Fruit fly (Drosophila melanogaster) whole organism, embryonic: ENCODE measurements around the gene sphe.

ENCODE experiments used
- CG10267 ChIP-seq: fragments of 200-800 bp; sonication (Bioruptor generic); optimal IDR thresholded peaks from 2 replicates; lab custom pipeline; 2018; ENCODE audit warnings: missing biosample characterization, mild to moderate bottlenecking, missing genetic modification characterization, moderate library complexity
- CG11093 ChIP-seq: fragments of 200-800 bp; sonication (Bioruptor generic); IDR thresholded peaks from 3 replicates; pipeline ENCODE4 v1.3.6; 2022; ENCODE audit warnings: missing biosample characterization, missing genetic modification characterization
- CG11456 ChIP-seq: fragments of 200-800 bp; sonication (Bioruptor generic); IDR thresholded peaks from 3 replicates; pipeline ENCODE4 v1.3.6; 2022; ENCODE audit warnings: missing biosample characterization, missing genetic modification characterization
- CG12391 ChIP-seq: fragments of 200-800 bp; sonication (Bioruptor generic); optimal IDR thresholded peaks from 3 replicates; lab custom pipeline; 2018; ENCODE audit warnings: missing biosample characterization, mild to moderate bottlenecking, missing genetic modification characterization, moderate library complexity
- CG13624 ChIP-seq: fragments of 200-800 bp; sonication (Bioruptor generic); optimal IDR thresholded peaks from 2 replicates; lab custom pipeline; 2016; ENCODE audit warnings: missing biosample characterization, missing genetic modification characterization
- CG14667 ChIP-seq: fragments of 200-800 bp; sonication (Bioruptor generic); IDR thresholded peaks from 2 replicates; pipeline ENCODE4 v1.3.6; 2022; ENCODE audit warnings: missing biosample characterization, missing genetic modification characterization
- CG15269 ChIP-seq: fragments of 200-800 bp; sonication (Bioruptor generic); optimal IDR thresholded peaks from 2 replicates; lab custom pipeline; 2018; ENCODE audit warnings: missing biosample characterization, mild to moderate bottlenecking, missing genetic modification characterization, moderate library complexity
- CG17568 ChIP-seq: fragments of 200-800 bp; sonication (Bioruptor generic); optimal IDR thresholded peaks from 2 replicates; lab custom pipeline; 2018; ENCODE audit warnings: missing biosample characterization, mild to moderate bottlenecking, missing genetic modification characterization, moderate library complexity
- CG18011 ChIP-seq: fragments of 200-800 bp; sonication (Bioruptor generic); optimal IDR thresholded peaks from 2 replicates; lab custom pipeline; 2017; ENCODE audit warnings: missing biosample characterization, missing genetic modification characterization, mild to moderate bottlenecking, moderate library complexity, missing genotype
- CG2202 ChIP-seq: fragments of 200-800 bp; sonication (Bioruptor generic); optimal IDR thresholded peaks from 2 replicates; lab custom pipeline; 2018; ENCODE audit warnings: missing biosample characterization, mild to moderate bottlenecking, missing genetic modification characterization
- CG30431 ChIP-seq: fragments of 200-800 bp; sonication (Bioruptor generic); optimal IDR thresholded peaks from 2 replicates; lab custom pipeline; 2017; ENCODE audit warnings: missing biosample characterization, missing genetic modification characterization
- CG31224 ChIP-seq: fragments of 200-800 bp; sonication (Bioruptor generic); IDR thresholded peaks from 2 replicates; pipeline ENCODE4 v1.3.6; 2022; ENCODE audit warnings: missing biosample characterization, missing genetic modification characterization
- CG31365 ChIP-seq: fragments of 200-800 bp; sonication (Bioruptor generic); optimal IDR thresholded peaks from 2 replicates; lab custom pipeline; 2018; ENCODE audit warnings: missing biosample characterization, mild to moderate bottlenecking, missing genetic modification characterization
- CG33213 ChIP-seq: fragments of 200-800 bp; sonication (Bioruptor generic); optimal IDR thresholded peaks from 3 replicates; lab custom pipeline; 2016; ENCODE audit warnings: missing biosample characterization, missing genetic modification characterization
- CG6175 ChIP-seq: fragments of 200-800 bp; sonication (Bioruptor generic); IDR thresholded peaks from 3 replicates; pipeline ENCODE4 v1.3.6; 2022; ENCODE audit warnings: missing biosample characterization, missing genetic modification characterization
- CG6272 ChIP-seq: fragments of 200-800 bp; sonication (Bioruptor generic); IDR thresholded peaks from 2 replicates; pipeline ENCODE4 v1.3.6; 2022; ENCODE audit warnings: missing biosample characterization, missing genetic modification characterization
- CG6683 ChIP-seq: fragments of 200-800 bp; sonication (Bioruptor generic); optimal IDR thresholded peaks from 2 replicates; lab custom pipeline; 2017; ENCODE audit warnings: missing biosample characterization, mild to moderate bottlenecking, missing genetic modification characterization, missing genetic modification reagents
- CG8478 ChIP-seq: fragments of >200 bp; optimal IDR thresholded peaks from 2 replicates; lab custom pipeline; 2018
- CG9215 ChIP-seq: fragments of 200-800 bp; sonication (Bioruptor generic); IDR thresholded peaks from 2 replicates; pipeline ENCODE4 v1.3.6; 2022; ENCODE audit warnings: missing biosample characterization, missing genetic modification characterization
- CG9727 ChIP-seq: fragments of 200-800 bp; sonication (Bioruptor generic); optimal IDR thresholded peaks from 3 replicates; lab custom pipeline; 2017; ENCODE audit warnings: missing biosample characterization, mild to moderate bottlenecking, missing genetic modification characterization
- CHES-1-like ChIP-seq: fragments of 200-800 bp; sonication (Bioruptor generic); optimal IDR thresholded peaks from 2 replicates; lab custom pipeline; 2016; ENCODE audit warnings: missing biosample characterization, missing genetic modification characterization
- CoRest ChIP-seq: fragments of 200-800 bp; sonication (Bioruptor generic); optimal IDR thresholded peaks from 3 replicates; lab custom pipeline; 2018; ENCODE audit warnings: missing biosample characterization, mild to moderate bottlenecking, missing genetic modification characterization, moderate library complexity
- Dbx ChIP-seq: fragments of 200-800 bp; sonication (Bioruptor generic); IDR thresholded peaks from 3 replicates; pipeline ENCODE4 v1.3.6; 2022; ENCODE audit warnings: missing biosample characterization, missing genetic modification characterization
- Hmr ChIP-seq: fragments of 200-800 bp; sonication (Bioruptor generic); optimal IDR thresholded peaks from 3 replicates; lab custom pipeline; 2017; ENCODE audit warnings: mild to moderate bottlenecking, missing biosample characterization, missing genetic modification reagents, missing genetic modification characterization
- Max ChIP-seq: fragments of 200-800 bp; sonication (Bioruptor generic); optimal IDR thresholded peaks from 2 replicates; lab custom pipeline; 2016; ENCODE audit warnings: missing biosample characterization, mild to moderate bottlenecking, missing genetic modification characterization
- NC2α ChIP-seq: fragments of 200-800 bp; sonication (Bioruptor generic); optimal IDR thresholded peaks from 2 replicates; lab custom pipeline; 2016; ENCODE audit warnings: missing biosample characterization, missing genetic modification characterization
- NFAT ChIP-seq: fragments of 200-800 bp; sonication (Bioruptor generic); IDR thresholded peaks from 2 replicates; pipeline ENCODE4 v1.3.6; 2022; ENCODE audit warnings: missing biosample characterization, missing genetic modification characterization
- Nf-YB ChIP-seq: fragments of 200-800 bp; sonication (Bioruptor generic); optimal IDR thresholded peaks from 3 replicates; lab custom pipeline; 2019; ENCODE audit warnings: missing biosample characterization, mild to moderate bottlenecking, missing genetic modification characterization, moderate library complexity
- Oaz ChIP-seq: fragments of 200-800 bp; sonication (Bioruptor generic); IDR thresholded peaks from 2 replicates; pipeline ENCODE4 v1.3.6; 2022; ENCODE audit warnings: missing biosample characterization, missing genetic modification characterization
- Stat92E ChIP-seq, 3 experiments: fragments of >200 bp in 2 of 3; fragments of 200-800 bp in 1 of 3; sonication (Bioruptor generic) in 1 of 3; optimal IDR thresholded peaks; 2 replicates each; lab custom pipeline; 2017 to 2019; ENCODE audit warnings: missing biosample characterization in 3 of 3, missing genetic modification characterization in 3 of 3, mild to moderate bottlenecking in 1 of 3, moderate library complexity in 1 of 3
- ac ChIP-seq: fragments of 200-800 bp; sonication (Bioruptor generic); optimal IDR thresholded peaks from 3 replicates; lab custom pipeline; 2017; ENCODE audit warnings: missing biosample characterization, mild to moderate bottlenecking, missing genetic modification characterization
- bbx ChIP-seq: fragments of 200-800 bp; sonication (Bioruptor generic); IDR thresholded peaks from 2 replicates; pipeline ENCODE4 v1.3.6; 2022; ENCODE audit warnings: missing biosample characterization, missing genetic modification characterization; ENCODE audit not compliant: partially characterized antibody
- btn ChIP-seq: fragments of 200-800 bp; sonication (Bioruptor generic); optimal IDR thresholded peaks from 2 replicates; lab custom pipeline; 2016; ENCODE audit warnings: missing biosample characterization, missing genetic modification characterization
- corto ChIP-seq: fragments of 200-800 bp; sonication (Bioruptor generic); optimal IDR thresholded peaks from 2 replicates; lab custom pipeline; 2016; ENCODE audit warnings: missing biosample characterization, mild to moderate bottlenecking, missing genetic modification characterization, moderate library complexity
- exex ChIP-seq: fragments of 200-800 bp; sonication (Bioruptor generic); optimal IDR thresholded peaks from 4 replicates; lab custom pipeline; 2018; ENCODE audit warnings: missing biosample characterization, mild to moderate bottlenecking, missing genetic modification characterization, moderate library complexity
- fd102C ChIP-seq: fragments of 200-800 bp; sonication (Bioruptor generic); optimal IDR thresholded peaks from 2 replicates; lab custom pipeline; 2018; ENCODE audit warnings: missing biosample characterization, mild to moderate bottlenecking, missing genetic modification characterization, moderate library complexity
- gce ChIP-seq: fragments of 200-800 bp; sonication (Bioruptor generic); IDR thresholded peaks from 3 replicates; pipeline ENCODE4 v1.3.6; 2022; ENCODE audit warnings: missing biosample characterization, missing genetic modification characterization
- gcm ChIP-seq: fragments of 200-800 bp; sonication (Bioruptor generic); optimal IDR thresholded peaks from 2 replicates; lab custom pipeline; 2019; ENCODE audit warnings: missing biosample characterization, mild to moderate bottlenecking, missing genetic modification characterization, moderate library complexity
- gem ChIP-seq: fragments of 200-800 bp; sonication (Bioruptor generic); optimal IDR thresholded peaks from 2 replicates; lab custom pipeline; 2019; ENCODE audit warnings: missing biosample characterization, mild to moderate bottlenecking, missing genetic modification characterization, moderate library complexity
- her ChIP-seq: fragments of 200-800 bp; sonication (Bioruptor generic); optimal IDR thresholded peaks from 2 replicates; lab custom pipeline; 2016; ENCODE audit warnings: missing biosample characterization, missing genetic modification characterization
- hth ChIP-seq: fragments of >200 bp; optimal IDR thresholded peaks from 2 replicates; lab custom pipeline; 2017; ENCODE audit warnings: inconsistent platforms
- nau ChIP-seq: fragments of 200-800 bp; sonication (Bioruptor generic); optimal IDR thresholded peaks from 3 replicates; lab custom pipeline; 2017; ENCODE audit warnings: missing biosample characterization, mild to moderate bottlenecking, missing genetic modification characterization, missing genetic modification reagents
- nom ChIP-seq: fragments of 200-800 bp; sonication (Bioruptor generic); optimal IDR thresholded peaks from 2 replicates; lab custom pipeline; 2017; ENCODE audit warnings: missing biosample characterization, missing genetic modification characterization, mild to moderate bottlenecking, moderate library complexity, missing genetic modification reagents
- otp ChIP-seq: fragments of 200-800 bp; sonication (Bioruptor generic); IDR thresholded peaks from 3 replicates; pipeline ENCODE4, ENCODE4 v1.3.6; 2022; ENCODE audit warnings: missing biosample characterization, missing genetic modification characterization
- prd ChIP-seq, 3 experiments: fragments of >200 bp in 2 of 3; fragments of 200-800 bp in 1 of 3; sonication (Bioruptor generic) in 1 of 3; optimal IDR thresholded peaks in 2 of 3; IDR thresholded peaks in 1 of 3; 2 replicates in 2 of 3; 3 replicates in 1 of 3; pipeline versions ENCODE4 v1.3.6 to Lab custom; 2017 to 2022; ENCODE audit warnings: missing biosample characterization in 1 of 3, missing genetic modification characterization in 1 of 3
- row ChIP-seq: fragments of 200-800 bp; sonication (Bioruptor generic); IDR thresholded peaks from 3 replicates; pipeline ENCODE4 v1.3.6; 2022; ENCODE audit warnings: missing biosample characterization, missing genetic modification characterization
- sob ChIP-seq: fragments of 200-800 bp; sonication (Bioruptor generic); IDR thresholded peaks from 2 replicates; pipeline ENCODE4 v1.3.6; 2022; ENCODE audit warnings: missing biosample characterization, missing genetic modification characterization
- toy ChIP-seq: fragments of 200-800 bp; sonication (Bioruptor generic); IDR thresholded peaks from 2 replicates; pipeline ENCODE4 v1.3.6; 2022; ENCODE audit warnings: missing biosample characterization, missing genetic modification characterization
- unpg ChIP-seq: fragments of 200-800 bp; sonication (Bioruptor generic); optimal IDR thresholded peaks from 3 replicates; lab custom pipeline; 2018; ENCODE audit warnings: missing biosample characterization, mild to moderate bottlenecking, missing genetic modification characterization, moderate library complexity

The sphe gene

DNA sequence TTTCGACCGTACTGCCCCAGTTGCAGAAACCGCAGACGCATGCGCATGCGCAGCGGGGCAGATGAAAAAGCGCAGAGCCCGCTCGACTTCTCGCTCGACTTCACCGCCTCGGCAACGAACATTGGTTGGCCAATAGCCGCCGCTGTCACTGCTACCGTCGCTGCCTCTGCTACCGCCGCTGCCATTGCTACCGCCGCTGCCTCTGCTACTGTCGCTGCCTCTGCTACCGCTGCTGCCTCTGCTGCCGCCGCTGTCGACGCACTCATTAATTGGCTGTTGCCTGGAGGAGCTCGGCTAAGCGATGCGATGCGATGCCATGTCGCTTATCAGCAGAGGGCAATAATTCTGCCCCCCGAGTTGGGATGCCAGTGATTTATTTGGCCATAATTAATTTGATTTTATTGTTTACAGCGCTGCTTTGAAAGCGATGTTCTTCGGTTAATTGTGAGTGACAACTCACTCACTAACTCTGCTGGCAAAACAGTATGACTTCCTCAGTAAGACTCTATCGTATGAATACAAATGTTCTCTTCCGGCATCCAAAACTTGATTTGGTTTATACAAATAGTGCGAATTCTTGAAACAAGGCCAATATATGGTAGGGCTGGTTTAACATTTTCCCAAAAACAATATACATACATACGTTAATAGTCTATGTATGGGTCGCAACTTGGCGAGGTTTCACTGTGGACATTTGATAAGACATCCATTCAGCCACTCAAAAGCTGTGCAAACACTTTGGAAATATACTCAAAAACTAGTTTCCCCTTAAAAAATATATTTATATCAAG lies 30.9 kb downstream of the sphe start (continued):
- TF ChIP-seq CG2202: no peak
- TF ChIP-seq Stat92E (GFP tag; optimal IDR thresholded peaks at IDR 0.05; lab: Kevin White, UChicago): no peak
- no peak for TF ChIP-seq gcm
- TF ChIP-seq prd (optimal IDR thresholded peaks at IDR 0.05; lab: Kevin White, UChicago): no peak
- 0 out of 3 replicates have a peak, but pooled peaks have one; percentile 16 for TF ChIP-seq prd (GFP tag; IDR thresholded peaks at IDR 0.05; lab: Robert Waterston, UW)
- no peak for TF ChIP-seq CG9727 (GFP tag; lab: Kevin White, UChicago)
- TF ChIP-seq CG11456: no peak
- no peak for TF ChIP-seq toy (GFP tag; lab: Robert Waterston, UW)
- no peak for TF ChIP-seq Oaz
- TF ChIP-seq CG6175 (GFP tag; lab: Robert Waterston, UW): 0 out of 3 replicates have a peak, but pooled peaks have one; percentile 17
- no peak for TF ChIP-seq Nf-YB (GFP tag; lab: Kevin White, UChicago)
- peak; percentile 21 for TF ChIP-seq unpg
- no peak for TF ChIP-seq CG30431 (GFP tag; lab: Kevin White, UChicago)
- no peak for TF ChIP-seq CG17568
- no peak for TF ChIP-seq CG10267 (tag; lab: Kevin White, UChicago)
- TF ChIP-seq CG14667 (GFP tag; lab: Robert Waterston, UW): 0 out of 2 replicates have a peak, but pooled peaks have one; percentile 17
- peak; percentile 25 for TF ChIP-seq CoRest (tag; lab: Kevin White, UChicago)
- TF ChIP-seq NFAT (GFP tag; lab: Robert Waterston, UW): no peak
- TF ChIP-seq CG33213 (GFP tag; lab: Kevin White, UChicago): no peak
- TF ChIP-seq Max (GFP tag; lab: Kevin White, UChicago): no peak
- TF ChIP-seq CG31365 (tag; lab: Kevin White, UChicago): no peak
- peak; percentile 55 for TF ChIP-seq CG15269
- no peak for TF ChIP-seq CG31224 (GFP tag; lab: Robert Waterston, UW)
- TF ChIP-seq CG18011 (GFP tag; lab: Kevin White, UChicago): no peak
- TF ChIP-seq corto (GFP tag; lab: Kevin White, UChicago): no peak
- 0 out of 2 replicates have a peak, but pooled peaks have one; percentile 40 for TF ChIP-seq bbx (GFP tag; lab: Robert Waterston, UW)
- TF ChIP-seq ac (GFP tag; lab: Kevin White, UChicago): no peak
- no peak for TF ChIP-seq nau (GFP tag; lab: Kevin White, UChicago)
- peak; percentile 65 for TF ChIP-seq gem (tag; lab: Kevin White, UChicago)
- no peak for TF ChIP-seq Dbx
- TF ChIP-seq CG6683: no peak
- TF ChIP-seq CG12391 (tag; lab: Kevin White, UChicago): peak; percentile 20
- no peak for TF ChIP-seq gce (GFP tag; lab: Robert Waterston, UW)
- TF ChIP-seq her: no peak
- no peak for TF ChIP-seq CG9215 (GFP tag; lab: Robert Waterston, UW)
- no peak for TF ChIP-seq hth (lab: Kevin White, UChicago)
- no peak for TF ChIP-seq NC2α (GFP tag; lab: Kevin White, UChicago)
- peak; percentile 21 for TF ChIP-seq Hmr (GFP tag; lab: Kevin White, UChicago)
- peak; percentile 8 for TF ChIP-seq CHES-1-like (GFP tag; lab: Kevin White, UChicago)
- no peak for TF ChIP-seq CG8478 (lab: Kevin White, UChicago)
- TF ChIP-seq btn (GFP tag; lab: Kevin White, UChicago): no peak
- 0 out of 2 replicates have a peak, but pooled peaks have one; percentile 6 for TF ChIP-seq sob (GFP tag; lab: Robert Waterston, UW)
- no peak for TF ChIP-seq CG13624 (GFP tag; lab: Kevin White, UChicago)
- TF ChIP-seq row (GFP tag; lab: Robert Waterston, UW): peak; percentile 66
- TF ChIP-seq exex: no peak
- TF ChIP-seq nom (GFP tag; lab: Kevin White, UChicago): no peak
- TF ChIP-seq CG11093: no peak
- TF ChIP-seq CG6272 (GFP tag; lab: Robert Waterston, UW): no peak
- no peak for TF ChIP-seq fd102C (GFP tag; lab: Kevin White, UChicago)
- TF ChIP-seq otp (GFP tag; lab: Robert Waterston, UW): no peak
